Worm (Caenorhabditis elegans) whole organism, L4/young adult: ENCODE measurements around the gene gmeb-3.

ENCODE experiments used
- W03F9.2 ChIP-seq: fragments of 150-350 bp; optimal IDR thresholded peaks from 2 replicates; lab custom pipeline; 2014; ENCODE audit warnings: missing biosample characterization, missing genetic modification characterization
- dao-5 ChIP-seq: sonication (generic microtip); optimal IDR thresholded peaks from 2 replicates; lab custom pipeline; 2016; ENCODE audit warnings: missing genotype, missing genetic modification characterization, moderate library complexity, missing compliant biosample characterization
- him-1 ChIP-seq: sonication (generic microtip); optimal IDR thresholded peaks from 2 replicates; lab custom pipeline; 2016; ENCODE audit warnings: missing genotype, missing genetic modification reagents, missing genetic modification characterization, missing compliant biosample characterization

- TF ChIP-seq W03F9.2 (tag; lab: Kevin White, UChicago) (no peak), dao-5 (tag; lab: Kevin White, UChicago) (no peak), him-1 (tag; lab: Kevin White, UChicago) (no peak)
These were observed 48.7 kb upstream of the gmeb-3 start, which contains the start of gene C14B1.8 for ce11 chrIII:3719564-3719963.
